Worm (Caenorhabditis elegans) whole organism, early embryonic: ENCODE data around the gene rpb-11.

ENCODE experiments used
- B0310.2 ChIP-seq: sonication (generic microtip); optimal IDR thresholded peaks from 2 replicates; lab custom pipeline; 2016; ENCODE audit warnings: mild to moderate bottlenecking, missing genetic modification characterization, missing compliant biosample characterization
- aly-1 ChIP-seq: sonication (generic microtip); optimal IDR thresholded peaks from 2 replicates; lab custom pipeline; 2016; ENCODE audit warnings: missing genetic modification characterization, missing compliant biosample characterization
- ama-1 ChIP-seq: fragments of 150-350 bp; optimal IDR thresholded peaks from 2 replicates; lab custom pipeline; 2014
- ceh-36 ChIP-seq: sonication (generic microtip); optimal IDR thresholded peaks from 2 replicates; lab custom pipeline; 2016; ENCODE audit warnings: missing genetic modification characterization, inconsistent platforms, missing compliant biosample characterization
- ets-7 ChIP-seq: sonication (generic microtip); optimal IDR thresholded peaks from 2 replicates; lab custom pipeline; 2016; ENCODE audit warnings: missing genotype, missing genetic modification characterization, missing compliant biosample characterization
- flt-1 ChIP-seq: fragments of 200-800 bp; sonication (Bioruptor generic); IDR thresholded peaks from 2 replicates; pipeline ENCODE4 v1.3.6; 2022; ENCODE audit warnings: missing genetic modification characterization, missing compliant biosample characterization
- hmbx-1 ChIP-seq: sonication (generic microtip); optimal IDR thresholded peaks from 2 replicates; lab custom pipeline; 2016; ENCODE audit warnings: mild to moderate bottlenecking, missing genetic modification characterization, missing compliant biosample characterization
- hmg-4 ChIP-seq: fragments of 200-800 bp; sonication (Bioruptor generic); optimal IDR thresholded peaks from 2 replicates; lab custom pipeline; 2018; ENCODE audit warnings: mild to moderate bottlenecking, missing genetic modification characterization, missing compliant biosample characterization
- hnd-1 ChIP-seq: sonication (generic microtip); optimal IDR thresholded peaks from 2 replicates; lab custom pipeline; 2016; ENCODE audit warnings: missing genetic modification characterization, missing compliant biosample characterization
- pes-1 ChIP-seq: fragments of 200-800 bp; sonication (Bioruptor generic); IDR thresholded peaks from 2 replicates; pipeline ENCODE4 v1.3.6; 2022; ENCODE audit warnings: missing genetic modification reagents, missing genetic modification characterization, missing compliant biosample characterization
- scrt-1 ChIP-seq: fragments of 200-800 bp; sonication (Bioruptor generic); IDR thresholded peaks from 2 replicates; pipeline ENCODE4 v1.3.6; 2022; ENCODE audit warnings: missing genetic modification characterization, missing compliant biosample characterization
- sea-1 ChIP-seq: fragments of 200-800 bp; sonication (Bioruptor generic); conservative IDR thresholded peaks from 2 replicates; pipeline ENCODE4 v1.3.6; 2022; ENCODE audit warnings: missing genetic modification characterization, missing compliant biosample characterization
- tbx-11 ChIP-seq: fragments of 200-800 bp; sonication (Bioruptor generic); IDR thresholded peaks from 2 replicates; pipeline ENCODE4 v1.3.6; 2022; ENCODE audit warnings: missing genetic modification characterization, missing compliant biosample characterization
- tbx-37 ChIP-seq: fragments of 200-800 bp; sonication (Bioruptor generic); conservative IDR thresholded peaks from 2 replicates; pipeline ENCODE4 v1.3.6; 2022; ENCODE audit warnings: missing genetic modification reagents, missing genetic modification characterization, missing compliant biosample characterization

ce11 chrII:14086931-14087330, 27.0 kb downstream of the rpb-11 start:
- TF ChIP-seq tbx-11 (GFP tag; lab: Robert Waterston, UW) (no peak), ama-1 (lab: Kevin White, UChicago) (no peak), flt-1 (GFP tag; lab: Robert Waterston, UW) (no peak), pes-1 (GFP tag; lab: Robert Waterston, UW) (no peak), hmbx-1 (no peak), hnd-1 (tag; lab: Kevin White, UChicago) (no peak), ets-7 (tag; lab: Kevin White, UChicago) (no peak), hmg-4 (GFP tag; lab: Kevin White, UChicago) (no peak), B0310.2 (no peak), tbx-37 (GFP tag; lab: Robert Waterston, UW) (no peak), sea-1 (GFP tag; lab: Robert Waterston, UW) (no peak), ceh-36 (tag; lab: Kevin White, UChicago) (no peak), scrt-1 (GFP tag; lab: Robert Waterston, UW) (no peak), aly-1 (tag; lab: Kevin White, UChicago) (no peak)
